Worm (Caenorhabditis elegans) whole organism, mixed stage, embryonic: Measurements from ENCODE around the gene T07F12.1.

ENCODE experiments used
- M03D4.4 ChIP-seq: sonication (generic microtip); optimal IDR thresholded peaks from 2 replicates; lab custom pipeline; 2017; ENCODE audit warnings: mild to moderate bottlenecking, missing genetic modification characterization, missing compliant biosample characterization
- bed-3 ChIP-seq: fragments of 200-800 bp; sonication (Bioruptor generic); optimal IDR thresholded peaks from 3 replicates; lab custom pipeline; 2018; ENCODE audit warnings: mild to moderate bottlenecking, missing genetic modification characterization, moderate library complexity, missing compliant biosample characterization
- blmp-1 ChIP-seq: fragments of 150-350 bp; optimal IDR thresholded peaks from 2 replicates; lab custom pipeline; 2014; ENCODE audit warnings: missing biosample characterization, missing genetic modification characterization
- ceh-43 ChIP-seq: fragments of 200-800 bp; sonication (Bioruptor generic); optimal IDR thresholded peaks from 2 replicates; lab custom pipeline; 2018; ENCODE audit warnings: mild to moderate bottlenecking, missing genetic modification characterization, moderate library complexity, missing compliant biosample characterization
- ceh-83 ChIP-seq: fragments of 200-800 bp; sonication (Bioruptor generic); optimal IDR thresholded peaks from 2 replicates; lab custom pipeline; 2018; ENCODE audit warnings: mild to moderate bottlenecking, missing genetic modification characterization, missing compliant biosample characterization
- ces-1 ChIP-seq: fragments of 150-350 bp; optimal IDR thresholded peaks from 2 replicates; lab custom pipeline; 2014; ENCODE audit warnings: missing biosample characterization, missing genetic modification reagents, missing genetic modification characterization
- elt-3 ChIP-seq: fragments of 150-350 bp; optimal IDR thresholded peaks from 2 replicates; lab custom pipeline; 2014; ENCODE audit warnings: missing biosample characterization, missing genetic modification characterization
- flh-1 ChIP-seq: fragments of 200-800 bp; sonication (Bioruptor generic); optimal IDR thresholded peaks from 2 replicates; lab custom pipeline; 2018; ENCODE audit warnings: mild to moderate bottlenecking, missing genetic modification characterization, moderate library complexity, missing compliant biosample characterization
- ham-2 ChIP-seq: fragments of 200-800 bp; sonication (Bioruptor generic); optimal IDR thresholded peaks from 2 replicates; lab custom pipeline; 2018; ENCODE audit warnings: mild to moderate bottlenecking, missing genetic modification characterization, missing compliant biosample characterization
- hlh-1 ChIP-seq: fragments of 150-350 bp; optimal IDR thresholded peaks from 2 replicates; lab custom pipeline; 2014; ENCODE audit warnings: missing biosample characterization, missing genetic modification reagents, missing genetic modification characterization
- lin-13 ChIP-seq: fragments of 150-350 bp; optimal IDR thresholded peaks from 2 replicates; lab custom pipeline; 2014; ENCODE audit warnings: missing biosample characterization, missing genetic modification characterization
- lsy-2 ChIP-seq: fragments of 150-350 bp; optimal IDR thresholded peaks from 2 replicates; lab custom pipeline; 2014; ENCODE audit warnings: missing biosample characterization, missing genetic modification characterization
- mab-5 ChIP-seq: fragments of 150-350 bp; optimal IDR thresholded peaks from 2 replicates; lab custom pipeline; 2014; ENCODE audit warnings: missing biosample characterization, missing genetic modification characterization
- mep-1 ChIP-seq: fragments of 150-350 bp; optimal IDR thresholded peaks from 2 replicates; lab custom pipeline; 2017; ENCODE audit warnings: missing biosample characterization, missing genetic modification reagents, missing genetic modification characterization, inconsistent platforms
- mls-2 ChIP-seq: sonication (generic microtip); optimal IDR thresholded peaks from 2 replicates; lab custom pipeline; 2016; ENCODE audit warnings: mild to moderate bottlenecking, missing genetic modification characterization, moderate library complexity, missing compliant biosample characterization
- nhr-12 ChIP-seq: fragments of 150-350 bp; optimal IDR thresholded peaks from 2 replicates; lab custom pipeline; 2014; ENCODE audit warnings: missing biosample characterization, missing genetic modification characterization
- nhr-2 ChIP-seq: fragments of 150-350 bp; optimal IDR thresholded peaks from 2 replicates; lab custom pipeline; 2014; ENCODE audit warnings: missing biosample characterization, missing genetic modification characterization
- nhr-237 ChIP-seq: fragments of 150-350 bp; optimal IDR thresholded peaks from 2 replicates; lab custom pipeline; 2014; ENCODE audit warnings: missing biosample characterization, missing genetic modification characterization
- nhr-28 ChIP-seq: fragments of 150-350 bp; optimal IDR thresholded peaks from 2 replicates; lab custom pipeline; 2014; ENCODE audit warnings: missing biosample characterization, missing genetic modification characterization
- nhr-76 ChIP-seq: sonication (generic microtip); optimal IDR thresholded peaks from 2 replicates; lab custom pipeline; 2017; ENCODE audit warnings: missing biosample characterization, missing genetic modification characterization
- pha-4 ChIP-seq: fragments of 150-350 bp; optimal IDR thresholded peaks from 2 replicates; lab custom pipeline; 2018; ENCODE audit warnings: missing biosample characterization, missing genetic modification reagents, missing genetic modification characterization
- sem-2 ChIP-seq: fragments of 200-800 bp; sonication (Bioruptor generic); optimal IDR thresholded peaks from 2 replicates; lab custom pipeline; 2018; ENCODE audit warnings: mild to moderate bottlenecking, missing genetic modification characterization, missing compliant biosample characterization
- snpc-4 ChIP-seq: fragments of 150-350 bp; optimal IDR thresholded peaks from 2 replicates; lab custom pipeline; 2014; ENCODE audit warnings: missing biosample characterization, missing genetic modification characterization
- sptf-1 ChIP-seq: sonication (generic microtip); optimal IDR thresholded peaks from 2 replicates; lab custom pipeline; 2017; ENCODE audit warnings: mild to moderate bottlenecking, missing genetic modification characterization, moderate library complexity, missing compliant biosample characterization
- tbx-8 ChIP-seq: fragments of 200-800 bp; sonication (Bioruptor generic); optimal IDR thresholded peaks from 2 replicates; lab custom pipeline; 2018; ENCODE audit warnings: mild to moderate bottlenecking, missing genetic modification characterization, moderate library complexity, missing compliant biosample characterization
- unc-120 ChIP-seq: sonication (generic microtip); optimal IDR thresholded peaks from 2 replicates; lab custom pipeline; 2017; ENCODE audit warnings: missing genetic modification characterization, missing compliant biosample characterization; ENCODE audit not compliant: poor library complexity, severe bottlenecking
- unc-39 ChIP-seq: fragments of 150-350 bp; optimal IDR thresholded peaks from 2 replicates; lab custom pipeline; 2014; ENCODE audit warnings: missing biosample characterization, missing genetic modification characterization
- unc-62 ChIP-seq: fragments of 150-350 bp; optimal IDR thresholded peaks from 2 replicates; lab custom pipeline; 2014; ENCODE audit warnings: missing biosample characterization, missing genetic modification reagents, missing genetic modification characterization
- ztf-11 ChIP-seq: fragments of 150-350 bp; optimal IDR thresholded peaks from 2 replicates; lab custom pipeline; 2014; ENCODE audit warnings: missing biosample characterization, missing genetic modification characterization

Gene T07F12.1

ce11 chrX:4879998-4880397 is 13.9 kb upstream of the T07F12.1 start:
- TF ChIP-seq sem-2 (GFP tag; lab: Kevin White, UChicago) (no peak), mab-5 (tag; lab: Kevin White, UChicago) (no peak), bed-3 (GFP tag; lab: Kevin White, UChicago) (no peak), mep-1 (tag; lab: Kevin White, UChicago) (no peak), ceh-83 (GFP tag; lab: Kevin White, UChicago) (no peak), ztf-11 (tag; lab: Kevin White, UChicago) (no peak), unc-120 (tag; lab: Kevin White, UChicago) (no peak), nhr-237 (tag; lab: Kevin White, UChicago) (no peak), nhr-12 (no peak), nhr-2 (tag; lab: Kevin White, UChicago) (no peak), flh-1 (no peak)

- no peak for TF ChIP-seq hlh-1 (tag; lab: Kevin White, UChicago)
- TF ChIP-seq nhr-76: no peak
- TF ChIP-seq ces-1 (GFP tag; lab: Kevin White, UChicago): peak; percentile 17
- TF ChIP-seq mls-2 (tag; lab: Kevin White, UChicago): peak; percentile 41
- no peak for TF ChIP-seq lsy-2
- TF ChIP-seq ztf-11 (tag; lab: Kevin White, UChicago): no peak
- no peak for TF ChIP-seq snpc-4 (tag; lab: Kevin White, UChicago)
- no peak for TF ChIP-seq ham-2 (GFP tag; lab: Kevin White, UChicago)
- TF ChIP-seq lin-13: no peak
- TF ChIP-seq nhr-2 (tag; lab: Kevin White, UChicago): peak; percentile 30
- TF ChIP-seq sptf-1 (tag; lab: Kevin White, UChicago): peak; percentile 0
- no peak for TF ChIP-seq unc-120 (tag; lab: Kevin White, UChicago)
- no peak for TF ChIP-seq ceh-43 (GFP tag; lab: Kevin White, UChicago)
- TF ChIP-seq, all 35 proteins: peak for 4
Observed at ce11 chrX:4881310-4881709, 12.5 kb upstream of the T07F12.1 start.

DNA sequence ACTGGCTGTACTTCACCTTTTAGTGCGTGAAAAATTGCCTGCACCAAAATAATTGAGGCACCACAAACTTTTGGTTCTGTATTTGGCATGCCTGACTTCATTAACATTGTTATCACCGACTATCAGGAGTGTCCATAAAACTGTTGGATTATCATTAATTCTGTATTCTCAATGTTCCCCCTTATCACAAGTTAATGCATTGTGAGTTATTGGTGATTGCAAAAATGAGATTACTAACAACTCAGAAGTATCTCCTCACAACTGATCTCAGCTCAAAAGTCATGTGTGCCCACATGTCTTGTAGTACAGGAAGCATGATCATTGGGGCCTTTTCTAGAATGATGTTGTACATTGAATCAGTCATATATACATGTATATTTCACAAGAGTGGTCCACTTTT is 8.2 kb upstream of the T07F12.1 start, which contains the start of gene arrd-23:
Gene arrd-23 (plus strand): TSS at position 301 of the 400 bp plus-strand sequence.
- no peak for TF ChIP-seq snpc-4 (tag; lab: Kevin White, UChicago)
- TF ChIP-seq lin-13: no peak
- no peak for TF ChIP-seq nhr-28 (tag; lab: Kevin White, UChicago)
- TF ChIP-seq mep-1 (tag; lab: Kevin White, UChicago): no peak
- TF ChIP-seq nhr-12: no peak
- TF ChIP-seq unc-120 (tag; lab: Kevin White, UChicago): no peak
- no peak for TF ChIP-seq elt-3 (tag; lab: Kevin White, UChicago)
- TF ChIP-seq nhr-237 (tag; lab: Kevin White, UChicago): no peak
- no peak for TF ChIP-seq pha-4
- no peak for TF ChIP-seq mab-5 (tag; lab: Kevin White, UChicago)
- TF ChIP-seq ztf-11 (tag; lab: Kevin White, UChicago): no peak
- TF ChIP-seq ceh-83 (GFP tag; lab: Kevin White, UChicago): no peak
- TF ChIP-seq M03D4.4: no peak

- peak; percentile 34 for TF ChIP-seq ham-2 (GFP tag; lab: Kevin White, UChicago)
- TF ChIP-seq mep-1 (tag; lab: Kevin White, UChicago): peak; percentile 41
- TF ChIP-seq ces-1 (GFP tag; lab: Kevin White, UChicago): peak; percentile 91
- TF ChIP-seq tbx-8: no peak
- TF ChIP-seq mls-2 (tag; lab: Kevin White, UChicago): peak; percentile 27
- no peak for TF ChIP-seq flh-1
- peak; percentile 0 for TF ChIP-seq lin-13
- no peak for TF ChIP-seq unc-62
- peak; percentile 26 for TF ChIP-seq unc-120 (tag; lab: Kevin White, UChicago)
- TF ChIP-seq M03D4.4: no peak
- TF ChIP-seq blmp-1 (tag; lab: Kevin White, UChicago): no peak
- no peak for TF ChIP-seq pha-4
Observed at ce11 chrX:4890159-4890558, 3.7 kb upstream of the T07F12.1 start, which contains the start of gene T07F12.2. T07F12.2 (plus strand) TSS chrX:4890245.

DNA sequence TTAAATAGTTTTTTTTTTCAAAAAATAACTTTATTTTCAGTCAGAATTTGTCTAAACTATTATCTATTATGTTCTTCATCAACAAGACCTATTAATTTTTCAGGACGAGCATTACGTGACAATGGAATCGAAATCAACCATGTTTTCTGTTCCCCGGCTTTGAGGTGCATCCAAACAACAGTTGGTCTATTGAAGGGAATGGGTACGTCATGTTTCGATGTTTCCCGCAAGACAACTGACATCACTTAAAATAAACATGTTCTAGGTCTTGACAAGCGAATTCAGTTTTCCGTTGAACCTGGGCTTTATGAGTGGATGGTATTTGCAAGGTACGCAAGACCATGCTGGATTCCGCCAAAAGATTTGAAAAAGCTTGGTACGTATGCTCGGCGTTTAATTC is 1.4 kb downstream of the T07F12.1 start:
- TF ChIP-seq snpc-4 (tag; lab: Kevin White, UChicago) (no peak), unc-39 (tag; lab: Kevin White, UChicago) (no peak), nhr-28 (tag; lab: Kevin White, UChicago) (no peak), hlh-1 (tag; lab: Kevin White, UChicago) (peak; percentile 76)
